Worm (Caenorhabditis elegans): Measurements from ENCODE around the gene str-180.

ce11 chrV:6673967-6674366 lies 5.3 kb upstream of the str-180 start, which contains the start of gene cest-31:
- no peak for TF ChIP-seq nhr-11 (tag; optimal IDR thresholded peaks at IDR 0.05)
- no peak for TF ChIP-seq nhr-25 (tag; optimal IDR thresholded peaks at IDR 0.05)
- no peak for TF ChIP-seq sma-3 (GFP tag; optimal IDR thresholded peaks at IDR 0.05)
- no peak for TF ChIP-seq snpc-4 (tag; optimal IDR thresholded peaks at IDR 0.05)
- TF ChIP-seq zag-1 (tag; optimal IDR thresholded peaks at IDR 0.05), result no peak
